Worm (Caenorhabditis elegans): ENCODE data around the gene lgc-13.

lgc-13 gene

ce11 chrX:12111213-12111612 lies 2.2 kb downstream of the lgc-13 start, which contains the start of gene lgc-14:
Gene lgc-14, plus strand, starts transcription at chrX:12111513.
- no peak for TF ChIP-seq unc-62 (GFP tag; optimal IDR thresholded peaks at IDR 0.05)

ce11 chrX:12114024-12114423 lies 5.1 kb downstream of the lgc-13 start, which contains the start of gene lgc-15:
Gene lgc-15, plus strand, starts transcription at chrX:12114324.
- TF ChIP-seq unc-62 (GFP tag; optimal IDR thresholded peaks at IDR 0.05): no peak

ce11 chrX:12118340-12118739 lies 9.4 kb downstream of the lgc-13 start, which contains the start of gene lgc-16:
Gene lgc-16, plus strand, starts transcription at chrX:12118640.
- no peak for TF ChIP-seq unc-62 (GFP tag; optimal IDR thresholded peaks at IDR 0.05)

ce11 chrX:12121285-12121684 lies 12.3 kb downstream of the lgc-13 start, which contains the start of gene lgc-17:
Gene lgc-17, plus strand, starts transcription at chrX:12121585.
- TF ChIP-seq unc-62 (GFP tag; optimal IDR thresholded peaks at IDR 0.05): no peak

ce11 chrX:12123152-12123551 lies 14.2 kb downstream of the lgc-13 start, which contains the start of gene T01H10.11:
Gene T01H10.11, plus strand, starts transcription at chrX:12123452.
- TF ChIP-seq unc-62 (GFP tag; optimal IDR thresholded peaks at IDR 0.05): no peak

- TF ChIP-seq unc-62 (GFP tag; optimal IDR thresholded peaks at IDR 0.05): no peak
These were observed 16.3 kb downstream of the lgc-13 start, which contains the start of gene lgc-18 for ce11 chrX:12125308-12125707. Gene lgc-18, plus strand, starts transcription at chrX:12125608.

- TF ChIP-seq unc-62 (GFP tag; optimal IDR thresholded peaks at IDR 0.05): no peak
These were observed 32.1 kb downstream of the lgc-13 start, which contains the start of gene lyst-1 for ce11 chrX:12141051-12141450. Gene lyst-1, minus strand, starts transcription at chrX:12141151.

- no peak for TF ChIP-seq unc-62 (GFP tag; optimal IDR thresholded peaks at IDR 0.05)
These were observed 33.6 kb downstream of the lgc-13 start, which contains the start of gene M153.3 for ce11 chrX:12142569-12142968. Gene M153.3, plus strand, starts transcription at chrX:12142869.

ce11 chrX:12143693-12144092 lies 34.7 kb downstream of the lgc-13 start, which contains the start of gene M153.5:
Gene M153.5, plus strand, starts transcription at chrX:12143993.
- TF ChIP-seq unc-62 (GFP tag; optimal IDR thresholded peaks at IDR 0.05): no peak

ce11 chrX:12145919-12146318 lies 37.0 kb downstream of the lgc-13 start:
- no peak for TF ChIP-seq unc-62 (GFP tag; optimal IDR thresholded peaks at IDR 0.05)

- TF ChIP-seq unc-62 (GFP tag; optimal IDR thresholded peaks at IDR 0.05): no peak
These were observed 37.6 kb downstream of the lgc-13 start, which contains the start of gene pycr-1 for ce11 chrX:12146453-12147085. Gene pycr-1, plus strand, starts transcription at chrX:12146832.

- TF ChIP-seq unc-62 (GFP tag; optimal IDR thresholded peaks at IDR 0.05): no peak
These were observed 40.7 kb downstream of the lgc-13 start, which contains the start of gene znf-474 for ce11 chrX:12149638-12150137. Gene znf-474, plus strand, starts transcription at chrX:12149924.

- TF ChIP-seq unc-62 (GFP tag; optimal IDR thresholded peaks at IDR 0.05): no peak
These were observed 45.3 kb downstream of the lgc-13 start, which contains the start of gene mfsd-11 for ce11 chrX:12154055-12154898. Gene mfsd-11, minus strand, starts transcription at chrX:12154105.

ce11 chrX:12158641-12159040 lies 49.7 kb downstream of the lgc-13 start:
- TF ChIP-seq unc-62 (GFP tag; optimal IDR thresholded peaks at IDR 0.05): no peak

ce11 chrX:12160002-12160690 lies 51.2 kb downstream of the lgc-13 start, which contains the start of gene F57G12.2:
Gene F57G12.2, minus strand, starts transcription at chrX:12160052.
- no peak for TF ChIP-seq unc-62 (GFP tag; optimal IDR thresholded peaks at IDR 0.05)
